Worm (Caenorhabditis elegans): ENCODE results near the gene ZK757.10.

ZK757.10 gene

DNA sequence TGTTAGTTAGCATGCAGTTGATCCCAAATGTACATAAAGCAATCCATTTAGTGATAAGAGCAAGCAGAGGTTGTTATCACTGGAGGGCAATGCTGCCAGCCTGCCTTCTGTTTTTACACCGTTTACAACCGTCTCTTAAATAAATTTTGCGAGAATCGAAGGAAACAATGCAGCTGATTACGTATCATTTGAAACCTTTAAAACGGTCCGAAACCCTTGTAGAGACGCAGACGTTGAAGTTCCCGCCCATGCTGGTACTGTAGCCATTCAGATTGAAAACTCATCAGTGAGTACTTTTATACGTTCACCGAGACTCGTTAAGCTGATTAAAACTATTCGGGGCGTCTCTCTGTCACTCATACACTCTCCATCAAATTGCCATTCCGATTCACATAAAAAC, 53.4 kb downstream of the ZK757.10 start (continued):
- peak; percentile 13; the same call in 1 of the 2 replicates for TF ChIP-seq lin-38 (GFP tag; IDR thresholded peaks at IDR 0.05)
- TF ChIP-seq daf-19 (GFP tag; conservative IDR thresholded peaks at IDR 0.05) = no peak
